Worm (Caenorhabditis elegans) whole organism, L2 larva: ENCODE measurements around the gene chil-18.

Experiments
- F13H6.1 ChIP-seq: sonication (generic microtip); optimal IDR thresholded peaks from 2 replicates; lab custom pipeline; 2016; ENCODE audit warnings: missing genetic modification characterization, missing compliant biosample characterization
- R02D3.7 ChIP-seq: fragments of 150-350 bp; optimal IDR thresholded peaks from 2 replicates; lab custom pipeline; 2014; ENCODE audit warnings: missing biosample characterization, missing genetic modification characterization
- alr-1 ChIP-seq: fragments of 150-350 bp; optimal IDR thresholded peaks from 2 replicates; lab custom pipeline; 2014; ENCODE audit warnings: missing biosample characterization, missing genetic modification characterization
- aly-2 ChIP-seq: fragments of 150-350 bp; optimal IDR thresholded peaks from 2 replicates; lab custom pipeline; 2014; ENCODE audit warnings: missing biosample characterization, missing genetic modification characterization
- ama-1 ChIP-seq: fragments of 150-350 bp; optimal IDR thresholded peaks from 2 replicates; lab custom pipeline; 2018; ENCODE audit warnings: inconsistent platforms
- blmp-1 ChIP-seq: sonication (generic microtip); optimal IDR thresholded peaks from 2 replicates; lab custom pipeline; 2017; ENCODE audit warnings: missing genetic modification characterization, mild to moderate bottlenecking, missing compliant biosample characterization, antibody characterized with exemption, moderate library complexity; ENCODE audit not compliant: insufficient read depth
- ceh-16 ChIP-seq: fragments of 150-350 bp; optimal IDR thresholded peaks from 2 replicates; lab custom pipeline; 2014; ENCODE audit warnings: missing biosample characterization, missing genetic modification characterization
- ceh-82 ChIP-seq: fragments of 150-350 bp; optimal IDR thresholded peaks from 2 replicates; lab custom pipeline; 2014; ENCODE audit warnings: missing biosample characterization, missing genetic modification characterization
- egl-27 ChIP-seq: sonication (generic microtip); optimal IDR thresholded peaks from 3 replicates; lab custom pipeline; 2017; ENCODE audit warnings: missing biosample characterization, missing genetic modification reagents, missing genetic modification characterization
- elt-3 ChIP-seq: sonication (generic microtip); optimal IDR thresholded peaks from 2 replicates; lab custom pipeline; 2017; ENCODE audit warnings: missing biosample characterization, missing genetic modification characterization
- fos-1 ChIP-seq: fragments of 150-350 bp; optimal IDR thresholded peaks from 2 replicates; lab custom pipeline; 2014; ENCODE audit warnings: missing biosample characterization, missing genetic modification characterization
- gmeb-1 ChIP-seq: fragments of 150-350 bp; optimal IDR thresholded peaks from 2 replicates; lab custom pipeline; 2014; ENCODE audit warnings: missing biosample characterization, missing genetic modification characterization
- lin-13 ChIP-seq: fragments of 150-350 bp; optimal IDR thresholded peaks from 2 replicates; lab custom pipeline; 2014; ENCODE audit warnings: missing biosample characterization, missing genetic modification reagents, missing genetic modification characterization
- lin-39 ChIP-seq: fragments of 150-350 bp; optimal IDR thresholded peaks from 2 replicates; lab custom pipeline; 2014; ENCODE audit warnings: missing biosample characterization, missing genetic modification reagents, missing genetic modification characterization
- lsy-2 ChIP-seq, 2 experiments: fragments of 150-350 bp in 1 of 2; sonication (generic microtip) in 1 of 2; optimal IDR thresholded peaks; 2 replicates each; lab custom pipeline; 2014 to 2017; ENCODE audit warnings: missing biosample characterization in 2 of 2, missing genetic modification characterization in 2 of 2
- mab-5 ChIP-seq: fragments of 150-350 bp; optimal IDR thresholded peaks from 2 replicates; lab custom pipeline; 2014; ENCODE audit warnings: missing biosample characterization, missing genetic modification characterization
- mbf-1 ChIP-seq: sonication (generic microtip); optimal IDR thresholded peaks from 2 replicates; lab custom pipeline; 2017; ENCODE audit warnings: missing biosample characterization, missing genetic modification characterization
- mdl-1 ChIP-seq, 2 experiments: fragments of 150-350 bp in 1 of 2; sonication (generic microtip) in 1 of 2; optimal IDR thresholded peaks; 2 replicates each; lab custom pipeline; 2017; ENCODE audit warnings: missing biosample characterization in 2 of 2, missing genetic modification characterization in 2 of 2
- nhr-129 ChIP-seq: fragments of 150-350 bp; optimal IDR thresholded peaks from 2 replicates; lab custom pipeline; 2014; ENCODE audit warnings: missing biosample characterization, missing genetic modification characterization
- nhr-21 ChIP-seq: fragments of 150-350 bp; optimal IDR thresholded peaks from 2 replicates; lab custom pipeline; 2014; ENCODE audit warnings: missing biosample characterization, missing genetic modification characterization
- nhr-23 ChIP-seq: fragments of 150-350 bp; optimal IDR thresholded peaks from 2 replicates; lab custom pipeline; 2014; ENCODE audit warnings: missing biosample characterization, missing genetic modification reagents, missing genetic modification characterization
- nhr-6 ChIP-seq: fragments of 150-350 bp; optimal IDR thresholded peaks from 2 replicates; lab custom pipeline; 2014; ENCODE audit warnings: missing biosample characterization, missing genetic modification characterization
- nhr-77 ChIP-seq: fragments of 150-350 bp; optimal IDR thresholded peaks from 2 replicates; lab custom pipeline; 2014; ENCODE audit warnings: missing biosample characterization, missing genetic modification characterization
- peb-1 ChIP-seq: fragments of 150-350 bp; optimal IDR thresholded peaks from 2 replicates; lab custom pipeline; 2014; ENCODE audit warnings: missing biosample characterization, missing genetic modification characterization
- sem-4 ChIP-seq: fragments of 150-350 bp; optimal IDR thresholded peaks from 2 replicates; lab custom pipeline; 2014; ENCODE audit warnings: missing biosample characterization, missing genetic modification reagents, missing genetic modification characterization
- sma-9 ChIP-seq, 2 experiments: fragments of 150-350 bp in 1 of 2; sonication (generic microtip) in 1 of 2; optimal IDR thresholded peaks; 2 replicates each; lab custom pipeline; 2014 to 2016; ENCODE audit warnings: missing genetic modification characterization in 2 of 2, mild to moderate bottlenecking in 1 of 2, missing biosample characterization in 1 of 2, missing compliant biosample characterization in 1 of 2, missing genetic modification reagents in 1 of 2, moderate library complexity in 1 of 2
- snpc-4 ChIP-seq: fragments of 150-350 bp; optimal IDR thresholded peaks from 2 replicates; lab custom pipeline; 2014; ENCODE audit warnings: missing biosample characterization, missing genetic modification characterization
- unc-39 ChIP-seq: fragments of 150-350 bp; optimal IDR thresholded peaks from 2 replicates; lab custom pipeline; 2014; ENCODE audit warnings: missing biosample characterization, missing genetic modification characterization
- unc-55 ChIP-seq: fragments of 150-350 bp; sonication (generic microtip); optimal IDR thresholded peaks from 3 replicates; lab custom pipeline; 2014; ENCODE audit warnings: missing biosample characterization, missing genetic modification reagents, missing genetic modification characterization
- unc-62 ChIP-seq: fragments of 150-350 bp; optimal IDR thresholded peaks from 2 replicates; lab custom pipeline; 2014; ENCODE audit warnings: missing biosample characterization, missing genetic modification reagents, missing genetic modification characterization
- zag-1 ChIP-seq: fragments of 150-350 bp; optimal IDR thresholded peaks from 2 replicates; lab custom pipeline; 2014; ENCODE audit warnings: missing biosample characterization, missing genetic modification characterization
- ztf-1 ChIP-seq: fragments of 200-800 bp; sonication (Bioruptor generic); conservative IDR thresholded peaks from 2 replicates; pipeline ENCODE4 v1.3.6; 2022; ENCODE audit warnings: missing genetic modification characterization, missing compliant biosample characterization
- ztf-11 ChIP-seq: sonication (generic microtip); optimal IDR thresholded peaks from 2 replicates; lab custom pipeline; 2017; ENCODE audit warnings: missing biosample characterization, missing genetic modification characterization

The chil-18 gene

DNA sequence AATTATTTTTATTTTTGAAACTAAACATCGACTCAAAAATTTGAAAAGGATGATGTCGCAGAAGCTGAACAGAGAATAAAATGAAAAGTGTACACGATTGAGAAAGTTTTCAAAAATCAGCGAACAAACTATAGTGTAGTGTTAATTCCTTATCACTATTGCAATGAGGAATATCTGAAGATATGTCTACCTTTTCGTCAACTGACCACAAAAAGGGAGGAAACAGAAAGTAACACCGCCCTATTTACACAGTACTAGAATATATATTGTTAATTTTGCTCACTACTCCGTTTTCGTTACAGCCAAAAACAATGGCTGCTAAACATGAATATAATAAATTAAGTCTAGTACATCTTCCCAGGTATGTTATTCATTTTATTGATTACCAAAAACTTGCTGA lies at the start of gene chil-18:
TSS of gene chil-18 (plus strand) at position 301 of the 400 bp plus-strand sequence.
- TF ChIP-seq ztf-1 (GFP tag; lab: Robert Waterston, UW): no peak
- no peak for TF ChIP-seq R02D3.7
- TF ChIP-seq nhr-23 (tag; lab: Kevin White, UChicago): no peak
- TF ChIP-seq alr-1 (tag; lab: Kevin White, UChicago): no peak
- TF ChIP-seq snpc-4 (tag; lab: Kevin White, UChicago): no peak
- no peak for TF ChIP-seq sem-4
- no peak for TF ChIP-seq ceh-82 (tag; lab: Kevin White, UChicago)
- TF ChIP-seq blmp-1 (tag; lab: Kevin White, UChicago): no peak
- no peak for TF ChIP-seq nhr-6
- TF ChIP-seq aly-2: no peak
- no peak for TF ChIP-seq zag-1 (tag; lab: Kevin White, UChicago)
- no peak for TF ChIP-seq mbf-1 (tag; lab: Kevin White, UChicago)
- TF ChIP-seq unc-62: no peak
- TF ChIP-seq nhr-77 (tag; lab: Kevin White, UChicago): no peak
- TF ChIP-seq mab-5 (tag; lab: Kevin White, UChicago): no peak
- no peak for TF ChIP-seq ama-1 (lab: Kevin White, UChicago)

DNA sequence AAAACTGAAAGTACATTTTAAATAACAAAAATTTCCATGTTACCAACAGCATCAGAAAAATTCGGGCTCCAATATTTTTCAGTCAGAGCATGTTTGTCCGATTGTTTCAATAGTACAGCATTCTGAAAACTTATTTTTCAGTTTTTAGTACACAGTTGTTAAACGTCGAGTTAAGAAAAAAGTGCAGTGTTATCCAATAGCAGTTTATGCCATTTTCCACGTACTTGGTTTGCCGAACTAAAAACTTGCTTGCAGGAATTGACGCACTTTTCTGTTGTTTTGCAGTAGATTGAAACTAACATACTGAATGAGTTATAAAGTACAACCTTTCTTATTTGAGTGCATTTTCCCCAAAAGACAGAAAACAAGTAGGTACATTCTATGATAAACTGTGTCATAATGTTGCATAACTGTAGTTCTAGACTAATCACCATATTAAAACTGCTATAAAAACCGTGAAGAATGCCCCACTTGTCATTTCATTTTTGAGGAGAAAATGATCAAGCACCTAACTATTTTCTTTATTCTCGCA lies 49.6 kb upstream of the chil-18 start, which contains the start of the genes Y51B9A.14 and Y51B9A.8:
TSS of gene Y51B9A.14 (minus strand) at position 101 of the 532 bp plus-strand sequence.
TSS of gene Y51B9A.8 (plus strand) at position 482 of the 532 bp plus-strand sequence.
- TF ChIP-seq mbf-1 (tag; lab: Kevin White, UChicago): no peak
- no peak for TF ChIP-seq mab-5 (tag; lab: Kevin White, UChicago)
- TF ChIP-seq mdl-1 (tag; optimal IDR thresholded peaks at IDR 0.05; lab: Kevin White, UChicago): no peak
- TF ChIP-seq nhr-77 (tag; lab: Kevin White, UChicago): no peak
- TF ChIP-seq aly-2: no peak
- TF ChIP-seq blmp-1 (tag; lab: Kevin White, UChicago): no peak

DNA sequence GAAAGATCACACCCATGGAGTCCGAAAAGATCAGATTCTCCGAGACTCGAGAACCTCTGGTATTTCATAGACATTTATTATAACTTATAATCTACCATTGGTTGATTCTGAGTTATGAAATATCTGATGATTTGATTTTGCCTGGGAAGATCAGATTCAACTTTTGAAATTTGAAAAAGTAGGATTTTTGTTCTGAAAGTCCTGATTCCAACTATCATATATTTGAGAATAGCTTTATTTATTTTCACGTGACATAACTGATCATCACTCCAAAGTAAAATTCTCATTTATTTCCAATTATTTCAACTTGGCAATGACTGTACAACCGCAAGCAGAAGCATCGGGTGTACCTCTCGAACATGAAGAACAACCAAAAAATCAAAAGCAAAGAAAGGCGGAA lies 48.3 kb upstream of the chil-18 start, which contains the start of gene Y51B9A.7:
TSS of gene Y51B9A.7 (plus strand) at position 301 of the 400 bp plus-strand sequence.
- TF ChIP-seq mab-5 (tag; lab: Kevin White, UChicago) (no peak), nhr-77 (tag; lab: Kevin White, UChicago) (no peak), mdl-1 (tag; optimal IDR thresholded peaks at IDR 0.05; lab: Kevin White, UChicago) (no peak), lin-39 (tag; lab: Kevin White, UChicago) (no peak), ceh-16 (no peak), ama-1 (lab: Kevin White, UChicago) (no peak), lin-13 (GFP tag; lab: Kevin White, UChicago) (no peak)

DNA sequence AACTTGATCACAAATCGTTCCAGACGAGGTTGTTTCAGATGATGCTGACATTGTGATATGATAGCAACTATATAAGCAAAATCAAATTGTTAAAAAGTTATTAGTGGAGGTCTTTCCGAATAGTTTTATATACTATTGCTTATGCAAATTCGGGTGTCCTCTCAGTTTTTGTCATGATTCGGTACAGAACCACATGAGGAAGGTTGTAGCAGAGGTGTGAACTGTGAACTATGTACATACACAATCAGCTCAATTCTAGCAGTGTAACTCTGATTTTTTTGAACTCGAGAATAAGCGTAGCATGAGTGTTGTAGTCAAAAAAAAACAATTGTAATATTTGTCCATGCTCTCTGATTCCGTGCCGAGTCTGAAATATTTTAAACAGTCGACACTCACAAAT lies 45.0 kb upstream of the chil-18 start, which contains the start of gene Y51B9A.6:
TSS of gene Y51B9A.6 (minus strand) at position 101 of the 400 bp plus-strand sequence.
- no peak for TF ChIP-seq mab-5 (tag; lab: Kevin White, UChicago)
- TF ChIP-seq fos-1 (tag; lab: Kevin White, UChicago): no peak
- TF ChIP-seq sem-4: no peak
- no peak for TF ChIP-seq sma-9 (GFP tag; optimal IDR thresholded peaks at IDR 0.05; lab: Kevin White, UChicago)
- no peak for TF ChIP-seq sma-9 (tag; optimal IDR thresholded peaks at IDR 0.05; lab: Kevin White, UChicago)
- TF ChIP-seq alr-1 (tag; lab: Kevin White, UChicago): no peak
- TF ChIP-seq blmp-1 (tag; lab: Kevin White, UChicago): no peak
- no peak for TF ChIP-seq gmeb-1 (tag; lab: Kevin White, UChicago)
- no peak for TF ChIP-seq nhr-77 (tag; lab: Kevin White, UChicago)
- no peak for TF ChIP-seq F13H6.1 (tag; lab: Kevin White, UChicago)
- no peak for TF ChIP-seq egl-27 (tag; lab: Kevin White, UChicago)
- TF ChIP-seq unc-55: no peak
- TF ChIP-seq ztf-1 (GFP tag; lab: Robert Waterston, UW): no peak
- no peak for TF ChIP-seq lin-13 (GFP tag; lab: Kevin White, UChicago)
- TF ChIP-seq lsy-2 (tag; optimal IDR thresholded peaks at IDR 0.05; lab: Kevin White, UChicago): no peak
- no peak for TF ChIP-seq nhr-21 (tag; lab: Kevin White, UChicago)
- TF ChIP-seq nhr-23 (tag; lab: Kevin White, UChicago): no peak
- no peak for TF ChIP-seq nhr-129
- no peak for TF ChIP-seq unc-62
- no peak for TF ChIP-seq peb-1 (tag; lab: Kevin White, UChicago)

DNA sequence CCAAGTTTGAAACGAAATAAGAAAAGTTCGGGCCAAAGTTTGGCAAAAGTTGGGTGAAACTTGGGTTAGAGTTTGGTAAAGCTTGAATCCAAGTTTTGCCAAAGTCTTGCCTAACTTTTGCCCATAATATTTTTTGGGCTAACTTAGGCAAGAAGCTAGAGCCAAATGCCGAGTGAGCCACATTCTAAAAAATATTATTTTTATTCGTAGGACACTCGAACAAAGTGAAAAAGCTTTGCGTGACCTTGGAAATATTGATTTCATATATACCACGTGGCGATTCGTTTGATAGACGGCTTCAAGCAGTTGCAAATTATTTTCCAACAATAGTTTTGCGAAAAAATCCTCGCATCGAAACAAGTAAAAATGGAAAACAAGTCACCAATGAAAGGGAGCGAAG lies 44.2 kb upstream of the chil-18 start, which contains the start of gene Y51B9A.5:
TSS of gene Y51B9A.5 (plus strand) at position 301 of the 400 bp plus-strand sequence.
- no peak for TF ChIP-seq elt-3 (tag; lab: Kevin White, UChicago)
- no peak for TF ChIP-seq lsy-2 (tag; optimal IDR thresholded peaks at IDR 0.05; lab: Kevin White, UChicago)
- TF ChIP-seq ztf-11 (tag; lab: Kevin White, UChicago): no peak
- no peak for TF ChIP-seq zag-1 (tag; lab: Kevin White, UChicago)
- no peak for TF ChIP-seq unc-39 (tag; lab: Kevin White, UChicago)
